Worm (Caenorhabditis elegans) whole organism, L1 larva: ENCODE data around the gene H39E20.1.

ENCODE experiments used
- C04F5.9 ChIP-seq: sonication (generic microtip); optimal IDR thresholded peaks from 2 replicates; lab custom pipeline; 2016; ENCODE audit warnings: missing genetic modification characterization, missing compliant biosample characterization
- C16A3.4 ChIP-seq: fragments of 150-350 bp; optimal IDR thresholded peaks from 2 replicates; lab custom pipeline; 2014; ENCODE audit warnings: missing biosample characterization, missing genetic modification characterization
- C34B4.2 ChIP-seq: sonication (generic microtip); optimal IDR thresholded peaks from 2 replicates; lab custom pipeline; 2017; ENCODE audit warnings: mild to moderate bottlenecking, missing genetic modification characterization, missing compliant biosample characterization
- F16B12.6 ChIP-seq: fragments of 150-350 bp; optimal IDR thresholded peaks from 2 replicates; lab custom pipeline; 2014; ENCODE audit warnings: missing biosample characterization, missing genetic modification characterization
- aha-1 ChIP-seq: fragments of 150-350 bp; optimal IDR thresholded peaks from 2 replicates; lab custom pipeline; 2014; ENCODE audit warnings: missing biosample characterization, missing genetic modification characterization
- alr-1 ChIP-seq: fragments of 200-800 bp; sonication (Bioruptor generic); optimal IDR thresholded peaks from 2 replicates; lab custom pipeline; 2018; ENCODE audit warnings: borderline replicate concordance, mild to moderate bottlenecking, missing genetic modification characterization, missing compliant biosample characterization
- aly-2 ChIP-seq: fragments of 150-350 bp; optimal IDR thresholded peaks from 2 replicates; lab custom pipeline; 2014; ENCODE audit warnings: missing biosample characterization, missing genetic modification characterization
- ceh-63 ChIP-seq: fragments of 200-800 bp; sonication (Bioruptor generic); optimal IDR thresholded peaks from 2 replicates; lab custom pipeline; 2018; ENCODE audit warnings: mild to moderate bottlenecking, missing genetic modification characterization, missing compliant biosample characterization
- ceh-82 ChIP-seq, 3 experiments: fragments of 150-350 bp in 1 of 3; sonication (generic microtip) in 2 of 3; optimal IDR thresholded peaks; 2 replicates each; lab custom pipeline; 2014 to 2017; ENCODE audit warnings: missing biosample characterization in 3 of 3, missing genetic modification characterization in 3 of 3
- ceh-88 ChIP-seq: fragments of 200-800 bp; sonication (Bioruptor generic); IDR thresholded peaks from 2 replicates; pipeline ENCODE4 v1.3.6; 2022; ENCODE audit warnings: missing genetic modification characterization, missing compliant biosample characterization
- ceh-90 ChIP-seq: sonication (generic microtip); optimal IDR thresholded peaks from 2 replicates; lab custom pipeline; 2016; ENCODE audit warnings: missing genetic modification characterization, missing compliant biosample characterization
- ces-1 ChIP-seq: fragments of 150-350 bp; optimal IDR thresholded peaks from 2 replicates; lab custom pipeline; 2014; ENCODE audit warnings: missing biosample characterization, missing genetic modification reagents, missing genetic modification characterization
- dpl-1 ChIP-seq, 3 experiments: fragments of 150-350 bp in 2 of 3; sonication (generic microtip) in 1 of 3; optimal IDR thresholded peaks; 2 replicates each; lab custom pipeline; 2014 to 2017; ENCODE audit warnings: missing biosample characterization in 3 of 3, missing genetic modification characterization in 3 of 3, missing genetic modification reagents in 3 of 3
- efl-1 ChIP-seq, 4 experiments: fragments of 150-350 bp; optimal IDR thresholded peaks in 3 of 4; peaks in 1 of 4; 1 replicate in 1 of 4; 2 replicates in 3 of 4; lab custom pipeline; 2014; ENCODE audit warnings: missing biosample characterization in 2 of 4, missing genetic modification characterization in 2 of 4, missing genetic modification reagents in 2 of 4
- egl-13 ChIP-seq: sonication (generic microtip); optimal IDR thresholded peaks from 2 replicates; lab custom pipeline; 2016; ENCODE audit warnings: missing genotype, missing genetic modification reagents, missing genetic modification characterization, missing compliant biosample characterization
- egl-27 ChIP-seq, 2 experiments: fragments of 150-350 bp in 1 of 2; sonication (generic microtip); optimal IDR thresholded peaks; 3 replicates each; lab custom pipeline; 2017 to 2018; ENCODE audit warnings: missing biosample characterization in 2 of 2, missing genetic modification characterization in 2 of 2, missing genetic modification reagents in 2 of 2
- elt-2 ChIP-seq: sonication (generic microtip); optimal IDR thresholded peaks from 2 replicates; lab custom pipeline; 2016; ENCODE audit warnings: missing genetic modification characterization, mild to moderate bottlenecking, inconsistent platforms, missing compliant biosample characterization, missing genetic modification reagents
- elt-3 ChIP-seq, 6 experiments: fragments of 150-350 bp in 1 of 6; sonication (generic microtip); optimal IDR thresholded peaks; 2 replicates each; lab custom pipeline; 2017 to 2018; ENCODE audit warnings: missing biosample characterization in 6 of 6, missing genetic modification characterization in 6 of 6, inconsistent platforms in 1 of 6
- ets-5 ChIP-seq: fragments of 200-800 bp; sonication (Bioruptor generic); IDR thresholded peaks from 2 replicates; pipeline ENCODE4 v1.3.6; 2022; ENCODE audit warnings: missing genetic modification characterization, missing compliant biosample characterization
- fkh-10 ChIP-seq: sonication (generic microtip); optimal IDR thresholded peaks from 2 replicates; lab custom pipeline; 2017; ENCODE audit warnings: missing biosample characterization, missing genetic modification reagents, missing genetic modification characterization
- fkh-4 ChIP-seq: sonication (generic microtip); optimal IDR thresholded peaks from 2 replicates; lab custom pipeline; 2016; ENCODE audit warnings: missing compliant biosample characterization, missing genetic modification characterization, borderline replicate concordance
- fkh-8 ChIP-seq: sonication (generic microtip); optimal IDR thresholded peaks from 2 replicates; lab custom pipeline; 2016; ENCODE audit warnings: mild to moderate bottlenecking, missing genetic modification characterization, missing compliant biosample characterization
- fos-1 ChIP-seq: fragments of 150-350 bp; optimal IDR thresholded peaks from 2 replicates; lab custom pipeline; 2014; ENCODE audit warnings: missing biosample characterization, missing genetic modification characterization
- grh-1 ChIP-seq: fragments of 200-800 bp; sonication (Bioruptor generic); IDR thresholded peaks from 2 replicates; pipeline ENCODE4 v1.3.6; 2022; ENCODE audit warnings: missing genetic modification reagents, missing genetic modification characterization, missing compliant biosample characterization
- hlh-17 ChIP-seq: fragments of 200-800 bp; sonication (Bioruptor generic); optimal IDR thresholded peaks from 2 replicates; lab custom pipeline; 2018; ENCODE audit warnings: missing genetic modification characterization, mild to moderate bottlenecking, missing compliant biosample characterization, moderate library complexity, borderline replicate concordance
- hpl-2 ChIP-seq: fragments of 150-350 bp; optimal IDR thresholded peaks from 2 replicates; lab custom pipeline; 2014; ENCODE audit warnings: missing biosample characterization, missing genetic modification reagents, missing genetic modification characterization
- lin-13 ChIP-seq: fragments of 150-350 bp; optimal IDR thresholded peaks from 2 replicates; lab custom pipeline; 2014; ENCODE audit warnings: missing biosample characterization, missing genetic modification reagents, missing genetic modification characterization
- lin-14 ChIP-seq: fragments of 200-800 bp; sonication (Bioruptor generic); optimal IDR thresholded peaks from 2 replicates; lab custom pipeline; 2018; ENCODE audit warnings: mild to moderate bottlenecking, missing genetic modification characterization, moderate library complexity, missing compliant biosample characterization
- lir-3 ChIP-seq: sonication (generic microtip); optimal IDR thresholded peaks from 2 replicates; lab custom pipeline; 2016; ENCODE audit warnings: mild to moderate bottlenecking, missing genetic modification characterization, moderate library complexity, missing compliant biosample characterization; ENCODE audit not compliant: poor library complexity
- mab-9 ChIP-seq: fragments of 200-800 bp; sonication (Bioruptor generic); IDR thresholded peaks from 2 replicates; pipeline ENCODE4 v1.3.6; 2022; ENCODE audit warnings: missing genetic modification reagents, missing genetic modification characterization, missing compliant biosample characterization
- mdl-1 ChIP-seq, 2 experiments: fragments of 150-350 bp; optimal IDR thresholded peaks; 2 replicates each; lab custom pipeline; 2014 to 2017; ENCODE audit warnings: missing biosample characterization in 2 of 2, missing genetic modification characterization in 2 of 2, inconsistent platforms in 1 of 2
- mep-1 ChIP-seq: fragments of 150-350 bp; optimal IDR thresholded peaks from 2 replicates; lab custom pipeline; 2014; ENCODE audit warnings: missing biosample characterization, missing genetic modification characterization
- nhr-11 ChIP-seq: fragments of 150-350 bp; optimal IDR thresholded peaks from 2 replicates; lab custom pipeline; 2014; ENCODE audit warnings: missing biosample characterization, missing genetic modification characterization
- nhr-12 ChIP-seq: sonication (generic microtip); optimal IDR thresholded peaks from 2 replicates; lab custom pipeline; 2017; ENCODE audit warnings: missing biosample characterization, missing genetic modification characterization
- nhr-237 ChIP-seq: fragments of 150-350 bp; optimal IDR thresholded peaks from 2 replicates; lab custom pipeline; 2014; ENCODE audit warnings: missing biosample characterization, missing genetic modification characterization
- nhr-47 ChIP-seq: sonication (generic microtip); optimal IDR thresholded peaks from 2 replicates; lab custom pipeline; 2016; ENCODE audit warnings: mild to moderate bottlenecking, missing genetic modification characterization, moderate library complexity, missing compliant biosample characterization
- nhr-71 ChIP-seq: sonication (generic microtip); optimal IDR thresholded peaks from 2 replicates; lab custom pipeline; 2016; ENCODE audit warnings: mild to moderate bottlenecking, missing genetic modification characterization, moderate library complexity, missing compliant biosample characterization
- nhr-76 ChIP-seq: sonication (generic microtip); optimal IDR thresholded peaks from 2 replicates; lab custom pipeline; 2017; ENCODE audit warnings: missing biosample characterization, missing genetic modification characterization
- nhr-77 ChIP-seq: fragments of 150-350 bp; optimal IDR thresholded peaks from 2 replicates; lab custom pipeline; 2014; ENCODE audit warnings: missing biosample characterization, missing genetic modification characterization
- pqm-1 ChIP-seq: sonication (generic microtip); optimal IDR thresholded peaks from 3 replicates; lab custom pipeline; 2017; ENCODE audit warnings: missing biosample characterization, missing genetic modification characterization
- rnt-1 ChIP-seq: sonication (generic microtip); optimal IDR thresholded peaks from 2 replicates; lab custom pipeline; 2016; ENCODE audit warnings: mild to moderate bottlenecking, missing genetic modification characterization, moderate library complexity, missing compliant biosample characterization
- skn-1 ChIP-seq: fragments of 150-350 bp; optimal IDR thresholded peaks from 2 replicates; lab custom pipeline; 2014; ENCODE audit warnings: missing biosample characterization, missing genetic modification characterization
- snpc-4 ChIP-seq: fragments of 150-350 bp; optimal IDR thresholded peaks from 2 replicates; lab custom pipeline; 2014; ENCODE audit warnings: missing biosample characterization, missing genetic modification characterization
- swsn-7 ChIP-seq: sonication (generic microtip); optimal IDR thresholded peaks from 2 replicates; lab custom pipeline; 2016; ENCODE audit warnings: missing genetic modification characterization, missing compliant biosample characterization
- unc-30 ChIP-seq: sonication (generic microtip); optimal IDR thresholded peaks from 2 replicates; lab custom pipeline; 2017; ENCODE audit warnings: missing biosample characterization, missing genetic modification characterization
- unc-86 ChIP-seq: sonication (generic microtip); optimal IDR thresholded peaks from 2 replicates; lab custom pipeline; 2016; ENCODE audit warnings: missing genetic modification characterization, missing compliant biosample characterization
- xbp-1 ChIP-seq: sonication (generic microtip); optimal IDR thresholded peaks from 2 replicates; lab custom pipeline; 2016; ENCODE audit warnings: missing genetic modification characterization, missing compliant biosample characterization
- ztf-4 ChIP-seq: fragments of 150-350 bp; optimal IDR thresholded peaks from 2 replicates; lab custom pipeline; 2014; ENCODE audit warnings: missing biosample characterization, missing genetic modification characterization

The H39E20.1 gene

ce11 chrX:1379391-1379790 lies 18.0 kb downstream of the H39E20.1 start (continued):
- TF ChIP-seq unc-86 (tag; lab: Kevin White, UChicago) (peak; percentile 17), hlh-17 (GFP tag; lab: Kevin White, UChicago) (no peak), lir-3 (tag; lab: Kevin White, UChicago) (no peak), efl-1 (optimal IDR thresholded peaks at IDR 0.05; lab: Kevin White, UChicago) (peak; percentile 9 to 24), efl-1 (GFP tag; optimal IDR thresholded peaks at IDR 0.05 in 1 of 2; lab: Kevin White, UChicago) (peak in 1 of 2 experiments; percentile 63), dpl-1 (GFP tag; optimal IDR thresholded peaks at IDR 0.05; lab: Kevin White, UChicago) (peak in 1 of 3 experiments; percentile 19), ceh-90 (tag; lab: Kevin White, UChicago) (no peak), C16A3.4 (tag; lab: Kevin White, UChicago) (peak; percentile 9), egl-27 (tag; optimal IDR thresholded peaks at IDR 0.05; lab: Kevin White, UChicago) (no peak), F16B12.6 (no peak), fkh-4 (no peak), ceh-88 (0 out of 2 replicates have a peak, but pooled peaks have one; percentile 20), snpc-4 (tag; lab: Kevin White, UChicago) (peak; percentile 69), hpl-2 (no peak), ztf-4 (tag; lab: Kevin White, UChicago) (no peak), lin-14 (GFP tag; lab: Kevin White, UChicago) (peak; percentile 49), nhr-77 (tag; lab: Kevin White, UChicago) (peak; percentile 32), C34B4.2 (tag; lab: Kevin White, UChicago) (no peak), nhr-12 (tag; lab: Kevin White, UChicago) (no peak), rnt-1 (tag; lab: Kevin White, UChicago) (peak; percentile 76), mep-1 (tag; lab: Kevin White, UChicago) (peak; percentile 42), nhr-237 (no peak), C04F5.9 (tag; lab: Kevin White, UChicago) (no peak), nhr-11 (tag; lab: Kevin White, UChicago) (no peak), ceh-63 (GFP tag; lab: Kevin White, UChicago) (no peak), nhr-71 (tag; lab: Kevin White, UChicago) (peak; percentile 44), xbp-1 (tag; lab: Kevin White, UChicago) (peak; percentile 25), pqm-1 (tag; lab: Kevin White, UChicago) (no peak), alr-1 (tag; lab: Kevin White, UChicago) (no peak), grh-1 (GFP tag; lab: Robert Waterston, UW) (peak; percentile 41), nhr-47 (peak; percentile 76), elt-2 (tag; lab: Kevin White, UChicago) (no peak), unc-30 (no peak), fkh-8 (tag; lab: Kevin White, UChicago) (peak; percentile 60), aha-1 (no peak), fkh-10 (GFP tag; lab: Kevin White, UChicago) (peak; percentile 72), lin-13 (GFP tag; lab: Kevin White, UChicago) (no peak), ceh-82 (tag; optimal IDR thresholded peaks at IDR 0.05; lab: Kevin White, UChicago) (peak; percentile 33 to 65 (median 58)), ets-5 (GFP tag; lab: Robert Waterston, UW) (no peak), elt-3 (tag; optimal IDR thresholded peaks at IDR 0.05; lab: Kevin White, UChicago) (no peak), fos-1 (tag; lab: Kevin White, UChicago) (peak; percentile 36), mdl-1 (tag; optimal IDR thresholded peaks at IDR 0.05; lab: Kevin White, UChicago) (peak in 1 of 2 experiments; percentile 71), aly-2 (tag; lab: Kevin White, UChicago) (no peak), egl-13 (no peak), nhr-76 (tag; lab: Kevin White, UChicago) (no peak), mab-9 (GFP tag; lab: Robert Waterston, UW) (no peak), ces-1 (GFP tag; lab: Kevin White, UChicago) (no peak), skn-1 (tag; lab: Kevin White, UChicago) (peak; percentile 81), swsn-7 (peak; percentile 33)
